Fruit fly (Drosophila melanogaster): ENCODE measurements around the gene CG43815.

- no peak for TF ChIP-seq CTCF (optimal IDR thresholded peaks at IDR 0.05)
- no peak for TF ChIP-seq CG8478 (optimal IDR thresholded peaks at IDR 0.05)
Measured at dm6 chr2L:3621604-3622003, 45.6 kb downstream of the CG43815 start, which contains the start of gene CG15418.

All from S2 (cell line).